Worm (Caenorhabditis elegans): Measurements from ENCODE around the gene shn-1.
A peak's percentile ranks its signal among the peaks of the same experiment; 100 is the strongest.

The shn-1 gene

ce11 chrII:11400386-11400785 lies 9.6 kb upstream of the shn-1 start:
- TF ChIP-seq sup-37 (GFP tag; optimal IDR thresholded peaks at IDR 0.05) = no peak
- peak; percentile 14 for TF ChIP-seq snu-23 (GFP tag; optimal IDR thresholded peaks at IDR 0.05)
- TF ChIP-seq lin-14 (GFP tag; optimal IDR thresholded peaks at IDR 0.05) = peak; percentile 33
- no peak for TF ChIP-seq Y116A8C.19 (tag; optimal IDR thresholded peaks at IDR 0.05; ENCODE audit: borderline replicate concordance)
- peak; percentile 52 for TF ChIP-seq blmp-1 (tag; optimal IDR thresholded peaks at IDR 0.05)
- TF ChIP-seq mep-1 (tag; optimal IDR thresholded peaks at IDR 0.05) = peak; percentile 55

ce11 chrII:11398787-11399186 lies 8.0 kb upstream of the shn-1 start:
- peak; percentile 8 for TF ChIP-seq ceh-8 (GFP tag; optimal IDR thresholded peaks at IDR 0.05)
- TF ChIP-seq nhr-76 (tag; optimal IDR thresholded peaks at IDR 0.05) = no peak

- TF ChIP-seq nhr-85 (tag) (peak; percentile 47), blmp-1 (tag; optimal IDR thresholded peaks at IDR 0.05) (no peak)
Measured at ce11 chrII:11396217-11396616, 5.5 kb upstream of the shn-1 start.

- no peak for TF ChIP-seq irx-1 (tag; optimal IDR thresholded peaks at IDR 0.05)
- no peak for TF ChIP-seq sptf-1 (tag; optimal IDR thresholded peaks at IDR 0.05)
- no peak for TF ChIP-seq ets-5 (GFP tag; IDR thresholded peaks at IDR 0.05)
- TF ChIP-seq mdl-1 (tag; optimal IDR thresholded peaks at IDR 0.05) = no peak
- no peak for TF ChIP-seq pqm-1 (tag; optimal IDR thresholded peaks at IDR 0.05)
- no peak for TF ChIP-seq aha-1 (tag; optimal IDR thresholded peaks at IDR 0.05)
- no peak for TF ChIP-seq alr-1 (tag; optimal IDR thresholded peaks at IDR 0.05; ENCODE audit: borderline replicate concordance)
- no peak for TF ChIP-seq mep-1 (tag; optimal IDR thresholded peaks at IDR 0.05)
- TF ChIP-seq zip-4 (GFP tag; optimal IDR thresholded peaks at IDR 0.05) = no peak
- TF ChIP-seq sox-4 (tag; optimal IDR thresholded peaks at IDR 0.05) = no peak
- no peak for TF ChIP-seq ceh-90 (tag; optimal IDR thresholded peaks at IDR 0.05)
- TF ChIP-seq efl-3 (GFP tag; optimal IDR thresholded peaks at IDR 0.05) = no peak
- no peak for TF ChIP-seq snpc-4 (tag; optimal IDR thresholded peaks at IDR 0.05)
- no peak for TF ChIP-seq nhr-12 (tag; optimal IDR thresholded peaks at IDR 0.05)
- TF ChIP-seq C04F5.9 (tag; optimal IDR thresholded peaks at IDR 0.05) = no peak
- no peak for TF ChIP-seq blmp-1 (tag; optimal IDR thresholded peaks at IDR 0.05)
Measured at ce11 chrII:11393787-11394186, 3.0 kb upstream of the shn-1 start.

ce11 chrII:11392390-11392789 lies 1.6 kb upstream of the shn-1 start:
- no peak for TF ChIP-seq unc-86 (tag; optimal IDR thresholded peaks at IDR 0.05)
- TF ChIP-seq nhr-47 (tag; optimal IDR thresholded peaks at IDR 0.05) = no peak
- no peak for TF ChIP-seq egl-13 (tag; optimal IDR thresholded peaks at IDR 0.05)
- no peak for TF ChIP-seq nhr-20 (tag; optimal IDR thresholded peaks at IDR 0.05)
- peak; percentile 64 for TF ChIP-seq dsc-1 (tag; optimal IDR thresholded peaks at IDR 0.05)
- no peak for TF ChIP-seq ces-1 (GFP tag; optimal IDR thresholded peaks at IDR 0.05)
- TF ChIP-seq fkh-4 (tag; optimal IDR thresholded peaks at IDR 0.05; ENCODE audit: borderline replicate concordance) = no peak
- no peak for TF ChIP-seq F16B12.6 (tag; optimal IDR thresholded peaks at IDR 0.05)
- TF ChIP-seq sox-4 (tag; optimal IDR thresholded peaks at IDR 0.05) = no peak
- TF ChIP-seq C04F5.9 (tag; optimal IDR thresholded peaks at IDR 0.05) = no peak
- no peak for TF ChIP-seq C34B4.2 (tag; optimal IDR thresholded peaks at IDR 0.05)
- TF ChIP-seq nhr-85 (tag) = peak; percentile 69
- no peak for TF ChIP-seq hlh-4 (tag; optimal IDR thresholded peaks at IDR 0.05)
- no peak for TF ChIP-seq lir-3 (tag; optimal IDR thresholded peaks at IDR 0.05; ENCODE audit: poor library complexity)
- TF ChIP-seq pax-3 (tag; optimal IDR thresholded peaks at IDR 0.05) = no peak
